Worm (Caenorhabditis elegans) whole organism, late embryonic: Measurements from ENCODE around the gene ccar-1.
A peak's percentile ranks its signal among the peaks of the same experiment; 100 is the strongest.

Source experiments
- C08G9.2 ChIP-seq: sonication (generic microtip); optimal IDR thresholded peaks from 2 replicates; lab custom pipeline; 2016; ENCODE audit warnings: mild to moderate bottlenecking, missing genetic modification characterization, moderate library complexity, missing compliant biosample characterization
- C38D4.7 ChIP-seq: fragments of 200-800 bp; sonication (Bioruptor generic); optimal IDR thresholded peaks from 2 replicates; lab custom pipeline; 2018; ENCODE audit warnings: mild to moderate bottlenecking, missing genetic modification characterization, moderate library complexity, missing compliant biosample characterization
- F13H6.1 ChIP-seq: sonication (generic microtip); optimal IDR thresholded peaks from 2 replicates; lab custom pipeline; 2016; ENCODE audit warnings: missing genetic modification characterization, missing compliant biosample characterization
- K09A11.1 ChIP-seq: sonication (generic microtip); optimal IDR thresholded peaks from 2 replicates; lab custom pipeline; 2017; ENCODE audit warnings: antibody characterized with exemption, mild to moderate bottlenecking, missing genetic modification characterization, missing compliant biosample characterization; ENCODE audit not compliant: insufficient read depth
- T23F11.4 ChIP-seq: fragments of 200-800 bp; sonication (Bioruptor generic); optimal IDR thresholded peaks from 2 replicates; lab custom pipeline; 2018; ENCODE audit warnings: mild to moderate bottlenecking, missing genetic modification characterization, missing compliant biosample characterization
- Y22D7AL.16 ChIP-seq: sonication (generic microtip); optimal IDR thresholded peaks from 2 replicates; lab custom pipeline; 2016; ENCODE audit warnings: missing genetic modification characterization, missing compliant biosample characterization
- ahr-1 ChIP-seq: sonication (generic microtip); optimal IDR thresholded peaks from 2 replicates; lab custom pipeline; 2016; ENCODE audit warnings: missing genetic modification characterization, missing compliant biosample characterization
- ceh-14 ChIP-seq: sonication (generic microtip); optimal IDR thresholded peaks from 2 replicates; lab custom pipeline; 2016; ENCODE audit warnings: missing genotype, missing genetic modification characterization, missing compliant biosample characterization
- ceh-18 ChIP-seq: sonication (generic microtip); optimal IDR thresholded peaks from 2 replicates; lab custom pipeline; 2016; ENCODE audit warnings: missing genetic modification characterization, missing compliant biosample characterization
- ceh-19 ChIP-seq: fragments of 200-800 bp; sonication (Bioruptor generic); optimal IDR thresholded peaks from 2 replicates; lab custom pipeline; 2018; ENCODE audit warnings: mild to moderate bottlenecking, missing genetic modification characterization, missing compliant biosample characterization
- ceh-2 ChIP-seq: sonication (generic microtip); optimal IDR thresholded peaks from 2 replicates; lab custom pipeline; 2016; ENCODE audit warnings: missing genotype, missing genetic modification characterization, missing compliant biosample characterization
- ceh-30 ChIP-seq: fragments of 150-350 bp; optimal IDR thresholded peaks from 2 replicates; lab custom pipeline; 2014; ENCODE audit warnings: missing biosample characterization, missing genetic modification characterization
- ceh-31 ChIP-seq: sonication (generic microtip); optimal IDR thresholded peaks from 2 replicates; lab custom pipeline; 2016; ENCODE audit warnings: missing genetic modification characterization, missing compliant biosample characterization
- ceh-34 ChIP-seq: sonication (generic microtip); optimal IDR thresholded peaks from 2 replicates; lab custom pipeline; 2016; ENCODE audit warnings: mild to moderate bottlenecking, missing genetic modification characterization, missing compliant biosample characterization
- ceh-6 ChIP-seq: fragments of 200-800 bp; sonication (Bioruptor generic); optimal IDR thresholded peaks from 2 replicates; lab custom pipeline; 2018; ENCODE audit warnings: mild to moderate bottlenecking, missing genetic modification characterization, missing compliant biosample characterization
- dve-1 ChIP-seq: sonication (generic microtip); optimal IDR thresholded peaks from 2 replicates; lab custom pipeline; 2017; ENCODE audit warnings: antibody characterized with exemption, mild to moderate bottlenecking, missing genetic modification characterization, missing compliant biosample characterization
- ets-4 ChIP-seq: sonication (generic microtip); optimal IDR thresholded peaks from 2 replicates; lab custom pipeline; 2016; ENCODE audit warnings: missing genetic modification characterization, missing compliant biosample characterization
- fax-1 ChIP-seq: sonication (generic microtip); optimal IDR thresholded peaks from 2 replicates; lab custom pipeline; 2016; ENCODE audit warnings: missing genotype, missing genetic modification characterization, missing compliant biosample characterization
- fkh-10 ChIP-seq: fragments of 150-350 bp; optimal IDR thresholded peaks from 2 replicates; lab custom pipeline; 2014; ENCODE audit warnings: missing biosample characterization, missing genetic modification reagents, missing genetic modification characterization
- fkh-6 ChIP-seq: sonication (generic microtip); optimal IDR thresholded peaks from 2 replicates; lab custom pipeline; 2016; ENCODE audit warnings: missing genetic modification characterization, missing compliant biosample characterization
- gmeb-2 ChIP-seq: sonication (generic microtip); optimal IDR thresholded peaks from 2 replicates; lab custom pipeline; 2016; ENCODE audit warnings: missing genetic modification characterization, inconsistent platforms, missing compliant biosample characterization
- hlh-15 ChIP-seq: sonication (generic microtip); optimal IDR thresholded peaks from 2 replicates; lab custom pipeline; 2016; ENCODE audit warnings: missing genetic modification characterization, missing compliant biosample characterization
- hlh-6 ChIP-seq: sonication (generic microtip); optimal IDR thresholded peaks from 2 replicates; lab custom pipeline; 2016; ENCODE audit warnings: missing genotype, missing genetic modification characterization, missing compliant biosample characterization
- hlh-8 ChIP-seq: sonication (generic microtip); optimal IDR thresholded peaks from 2 replicates; lab custom pipeline; 2016; ENCODE audit warnings: missing genotype, missing genetic modification characterization, missing compliant biosample characterization
- lim-6 ChIP-seq: sonication (generic microtip); optimal IDR thresholded peaks from 2 replicates; lab custom pipeline; 2016; ENCODE audit warnings: missing genetic modification characterization, missing compliant biosample characterization
- lin-11 ChIP-seq: fragments of 200-800 bp; sonication (Bioruptor generic); optimal IDR thresholded peaks from 2 replicates; lab custom pipeline; 2018; ENCODE audit warnings: mild to moderate bottlenecking, missing genetic modification characterization, missing compliant biosample characterization
- madf-2 ChIP-seq: sonication (generic microtip); optimal IDR thresholded peaks from 2 replicates; lab custom pipeline; 2017; ENCODE audit warnings: missing genetic modification characterization, missing compliant biosample characterization
- nfya-1 ChIP-seq: sonication (generic microtip); optimal IDR thresholded peaks from 2 replicates; lab custom pipeline; 2017; ENCODE audit warnings: missing genetic modification characterization, mild to moderate bottlenecking, missing compliant biosample characterization, antibody characterized with exemption, moderate library complexity
- nhr-11 ChIP-seq: fragments of 150-350 bp; optimal IDR thresholded peaks from 2 replicates; lab custom pipeline; 2014; ENCODE audit warnings: missing biosample characterization, missing genetic modification characterization
- nhr-232 ChIP-seq: sonication (generic microtip); optimal IDR thresholded peaks from 2 replicates; lab custom pipeline; 2016; ENCODE audit warnings: missing genetic modification characterization, missing compliant biosample characterization
- npax-4 ChIP-seq: sonication (generic microtip); optimal IDR thresholded peaks from 2 replicates; lab custom pipeline; 2016; ENCODE audit warnings: missing genetic modification characterization, missing compliant biosample characterization
- odd-2 ChIP-seq: sonication (generic microtip); optimal IDR thresholded peaks from 2 replicates; lab custom pipeline; 2017; ENCODE audit warnings: antibody characterized with exemption, mild to moderate bottlenecking, missing genetic modification characterization, missing compliant biosample characterization
- pat-9 ChIP-seq: fragments of 200-800 bp; sonication (Bioruptor generic); optimal IDR thresholded peaks from 2 replicates; lab custom pipeline; 2018; ENCODE audit warnings: mild to moderate bottlenecking, missing genetic modification characterization, moderate library complexity, missing compliant biosample characterization
- pax-1 ChIP-seq: fragments of 150-350 bp; optimal IDR thresholded peaks from 2 replicates; lab custom pipeline; 2014; ENCODE audit warnings: missing biosample characterization, missing genetic modification characterization
- pha-4 ChIP-seq: fragments of 150-350 bp; optimal IDR thresholded peaks from 2 replicates; lab custom pipeline; 2018; ENCODE audit warnings: missing biosample characterization, missing genetic modification reagents, missing genetic modification characterization
- pros-1 ChIP-seq: fragments of 150-350 bp; optimal IDR thresholded peaks from 2 replicates; lab custom pipeline; 2014; ENCODE audit warnings: missing biosample characterization, missing genetic modification reagents, missing genetic modification characterization
- ref-2 ChIP-seq: sonication (generic microtip); optimal IDR thresholded peaks from 2 replicates; lab custom pipeline; 2016; ENCODE audit warnings: missing genetic modification characterization, missing compliant biosample characterization
- sdc-2 ChIP-seq: sonication (generic microtip); optimal IDR thresholded peaks from 2 replicates; lab custom pipeline; 2016; ENCODE audit warnings: missing genotype, missing genetic modification characterization, missing compliant biosample characterization
- sox-2 ChIP-seq: fragments of 200-800 bp; sonication (Bioruptor generic); IDR thresholded peaks from 2 replicates; pipeline ENCODE4 v1.3.6; 2022; ENCODE audit warnings: missing genetic modification reagents, missing genetic modification characterization, missing compliant biosample characterization
- sox-4 ChIP-seq: sonication (generic microtip); optimal IDR thresholded peaks from 2 replicates; lab custom pipeline; 2017; ENCODE audit warnings: mild to moderate bottlenecking, missing genetic modification characterization, inconsistent platforms, missing compliant biosample characterization
- syd-9 ChIP-seq: sonication (generic microtip); optimal IDR thresholded peaks from 2 replicates; lab custom pipeline; 2016; ENCODE audit warnings: mild to moderate bottlenecking, missing genetic modification characterization, moderate library complexity, missing compliant biosample characterization
- tbx-2 ChIP-seq: sonication (generic microtip); optimal IDR thresholded peaks from 2 replicates; lab custom pipeline; 2016; ENCODE audit warnings: missing genetic modification characterization, missing compliant biosample characterization
- ttx-3 ChIP-seq: sonication (generic microtip); optimal IDR thresholded peaks from 2 replicates; lab custom pipeline; 2016; ENCODE audit warnings: missing genetic modification reagents, missing genetic modification characterization, missing compliant biosample characterization
- unc-3 ChIP-seq, 2 experiments: fragments of 200-800 bp in 1 of 2; sonication (Bioruptor generic) in 1 of 2; sonication (generic microtip) in 1 of 2; conservative IDR thresholded peaks in 1 of 2; optimal IDR thresholded peaks in 1 of 2; 2 replicates each; pipeline versions ENCODE4 v1.3.6 to Lab custom; 2016 to 2022; ENCODE audit warnings: missing compliant biosample characterization in 2 of 2, missing genetic modification characterization in 2 of 2, missing genetic modification reagents in 1 of 2
- unc-42 ChIP-seq: sonication (generic microtip); optimal IDR thresholded peaks from 2 replicates; lab custom pipeline; 2016; ENCODE audit warnings: missing genotype, missing genetic modification characterization, missing compliant biosample characterization
- unc-55 ChIP-seq: sonication (generic microtip); optimal IDR thresholded peaks from 2 replicates; lab custom pipeline; 2017; ENCODE audit warnings: missing biosample characterization, missing genetic modification reagents, missing genetic modification characterization
- unc-86 ChIP-seq: sonication (generic microtip); optimal IDR thresholded peaks from 2 replicates; lab custom pipeline; 2016; ENCODE audit warnings: missing genetic modification characterization, missing compliant biosample characterization
- zip-5 ChIP-seq: sonication (generic microtip); optimal IDR thresholded peaks from 2 replicates; lab custom pipeline; 2016; ENCODE audit warnings: missing genetic modification characterization, missing compliant biosample characterization

Gene ccar-1

ce11 chrIV:14032620-14033501 lies 38.5 kb upstream of the ccar-1 start (continued):
- TF ChIP-seq nhr-232 (tag; lab: Kevin White, UChicago) (no peak), nhr-11 (tag; lab: Kevin White, UChicago) (no peak), ceh-6 (GFP tag; lab: Kevin White, UChicago) (peak; percentile 47), unc-42 (peak; percentile 77), unc-86 (tag; lab: Kevin White, UChicago) (no peak), syd-9 (peak; percentile 19), ttx-3 (tag; lab: Kevin White, UChicago) (peak; percentile 29), ceh-34 (tag; lab: Kevin White, UChicago) (peak; percentile 62), sox-2 (GFP tag; lab: Robert Waterston, UW) (peak; percentile 81), ceh-19 (GFP tag; lab: Kevin White, UChicago) (peak; percentile 36), ahr-1 (tag; lab: Kevin White, UChicago) (no peak), K09A11.1 (tag; lab: Kevin White, UChicago) (peak; percentile 58), sox-4 (no peak), ceh-30 (tag; lab: Kevin White, UChicago) (no peak), fkh-6 (tag; lab: Kevin White, UChicago) (peak; percentile 37), T23F11.4 (GFP tag; lab: Kevin White, UChicago) (peak; percentile 39), ceh-2 (peak; percentile 58), ceh-18 (tag; lab: Kevin White, UChicago) (peak; percentile 2), unc-55 (peak; percentile 94), C08G9.2 (no peak), zip-5 (tag; lab: Kevin White, UChicago) (no peak), gmeb-2 (tag; lab: Kevin White, UChicago) (peak; percentile 6)

- TF ChIP-seq hlh-8 (tag; lab: Kevin White, UChicago) (no peak), ets-4 (peak; percentile 82), pha-4 (no peak), hlh-6 (tag; lab: Kevin White, UChicago) (no peak), hlh-15 (no peak), lim-6 (tag; lab: Kevin White, UChicago) (no peak), ceh-31 (tag; lab: Kevin White, UChicago) (peak; percentile 95), ceh-6 (GFP tag; lab: Kevin White, UChicago) (no peak), ceh-30 (tag; lab: Kevin White, UChicago) (no peak), ceh-14 (tag; lab: Kevin White, UChicago) (peak; percentile 93), npax-4 (tag; lab: Kevin White, UChicago) (no peak), F13H6.1 (peak; percentile 96), tbx-2 (no peak), zip-5 (tag; lab: Kevin White, UChicago) (no peak), dve-1 (tag; lab: Kevin White, UChicago) (no peak), gmeb-2 (tag; lab: Kevin White, UChicago) (no peak), madf-2 (tag; lab: Kevin White, UChicago) (no peak), fax-1 (tag; lab: Kevin White, UChicago) (no peak), nfya-1 (no peak), odd-2 (tag; lab: Kevin White, UChicago) (no peak), K09A11.1 (tag; lab: Kevin White, UChicago) (no peak), unc-55 (peak; percentile 79), ttx-3 (tag; lab: Kevin White, UChicago) (no peak), fkh-10 (GFP tag; lab: Kevin White, UChicago) (no peak), unc-86 (tag; lab: Kevin White, UChicago) (no peak), sox-4 (no peak), ref-2 (tag; lab: Kevin White, UChicago) (no peak), pat-9 (tag; lab: Kevin White, UChicago) (no peak), C38D4.7 (GFP tag; lab: Kevin White, UChicago) (no peak), pax-1 (tag; lab: Kevin White, UChicago) (no peak), sdc-2 (tag; lab: Kevin White, UChicago) (no peak), pros-1 (tag; lab: Kevin White, UChicago) (no peak), nhr-232 (tag; lab: Kevin White, UChicago) (no peak), Y22D7AL.16 (tag; lab: Kevin White, UChicago) (no peak), unc-42 (peak; percentile 28), lin-11 (tag; lab: Kevin White, UChicago) (no peak), unc-3 (GFP tag; conservative IDR thresholded peaks at IDR 0.05; lab: Robert Waterston, UW) (no peak), unc-3 (tag; optimal IDR thresholded peaks at IDR 0.05; lab: Kevin White, UChicago) (no peak)
Observed at ce11 chrIV:14033502-14033751, 37.9 kb upstream of the ccar-1 start.
